Worm (Caenorhabditis elegans) whole organism, L2 larva: Measurements from ENCODE around the gene T27A10.6.

Source experiments
- C34F6.9 ChIP-seq: fragments of 150-350 bp; optimal IDR thresholded peaks from 2 replicates; lab custom pipeline; 2014; ENCODE audit warnings: missing biosample characterization, missing genetic modification characterization
- F13H6.1 ChIP-seq: sonication (generic microtip); optimal IDR thresholded peaks from 2 replicates; lab custom pipeline; 2016; ENCODE audit warnings: missing genetic modification characterization, missing compliant biosample characterization
- R02D3.7 ChIP-seq: fragments of 150-350 bp; optimal IDR thresholded peaks from 2 replicates; lab custom pipeline; 2014; ENCODE audit warnings: missing biosample characterization, missing genetic modification characterization
- Y55F3AM.14 ChIP-seq: fragments of 200-800 bp; sonication (Bioruptor generic); optimal IDR thresholded peaks from 2 replicates; lab custom pipeline; 2018; ENCODE audit warnings: mild to moderate bottlenecking, missing genetic modification characterization, missing compliant biosample characterization
- alr-1 ChIP-seq: fragments of 150-350 bp; optimal IDR thresholded peaks from 2 replicates; lab custom pipeline; 2014; ENCODE audit warnings: missing biosample characterization, missing genetic modification characterization
- ama-1 ChIP-seq: fragments of 150-350 bp; optimal IDR thresholded peaks from 2 replicates; lab custom pipeline; 2018; ENCODE audit warnings: inconsistent platforms
- blmp-1 ChIP-seq: sonication (generic microtip); optimal IDR thresholded peaks from 2 replicates; lab custom pipeline; 2017; ENCODE audit warnings: missing genetic modification characterization, mild to moderate bottlenecking, missing compliant biosample characterization, antibody characterized with exemption, moderate library complexity; ENCODE audit not compliant: insufficient read depth
- ceh-16 ChIP-seq: fragments of 150-350 bp; optimal IDR thresholded peaks from 2 replicates; lab custom pipeline; 2014; ENCODE audit warnings: missing biosample characterization, missing genetic modification characterization
- crh-2 ChIP-seq: sonication (generic microtip); optimal IDR thresholded peaks from 2 replicates; lab custom pipeline; 2017; ENCODE audit warnings: missing biosample characterization, missing genetic modification characterization
- egl-27 ChIP-seq: sonication (generic microtip); optimal IDR thresholded peaks from 3 replicates; lab custom pipeline; 2017; ENCODE audit warnings: missing biosample characterization, missing genetic modification reagents, missing genetic modification characterization
- elt-1 ChIP-seq: fragments of 150-350 bp; optimal IDR thresholded peaks from 2 replicates; lab custom pipeline; 2014; ENCODE audit warnings: missing biosample characterization, missing genetic modification characterization
- elt-3 ChIP-seq: sonication (generic microtip); optimal IDR thresholded peaks from 2 replicates; lab custom pipeline; 2017; ENCODE audit warnings: missing biosample characterization, missing genetic modification characterization
- fos-1 ChIP-seq: fragments of 150-350 bp; optimal IDR thresholded peaks from 2 replicates; lab custom pipeline; 2014; ENCODE audit warnings: missing biosample characterization, missing genetic modification characterization
- gmeb-1 ChIP-seq: fragments of 150-350 bp; optimal IDR thresholded peaks from 2 replicates; lab custom pipeline; 2014; ENCODE audit warnings: missing biosample characterization, missing genetic modification characterization
- lin-11 ChIP-seq: fragments of 150-350 bp; sonication (generic microtip); optimal IDR thresholded peaks from 2 replicates; lab custom pipeline; 2014; ENCODE audit warnings: missing biosample characterization, missing genetic modification characterization, inconsistent platforms, mixed read lengths
- lin-13 ChIP-seq: fragments of 150-350 bp; optimal IDR thresholded peaks from 2 replicates; lab custom pipeline; 2014; ENCODE audit warnings: missing biosample characterization, missing genetic modification reagents, missing genetic modification characterization
- lsy-2 ChIP-seq, 2 experiments: fragments of 150-350 bp in 1 of 2; sonication (generic microtip) in 1 of 2; optimal IDR thresholded peaks; 2 replicates each; lab custom pipeline; 2014 to 2017; ENCODE audit warnings: missing biosample characterization in 2 of 2, missing genetic modification characterization in 2 of 2
- mab-5 ChIP-seq: fragments of 150-350 bp; optimal IDR thresholded peaks from 2 replicates; lab custom pipeline; 2014; ENCODE audit warnings: missing biosample characterization, missing genetic modification characterization
- mdl-1 ChIP-seq, 2 experiments: fragments of 150-350 bp in 1 of 2; sonication (generic microtip) in 1 of 2; optimal IDR thresholded peaks; 2 replicates each; lab custom pipeline; 2017; ENCODE audit warnings: missing biosample characterization in 2 of 2, missing genetic modification characterization in 2 of 2
- nhr-129 ChIP-seq: fragments of 150-350 bp; optimal IDR thresholded peaks from 2 replicates; lab custom pipeline; 2014; ENCODE audit warnings: missing biosample characterization, missing genetic modification characterization
- nhr-21 ChIP-seq: fragments of 150-350 bp; optimal IDR thresholded peaks from 2 replicates; lab custom pipeline; 2014; ENCODE audit warnings: missing biosample characterization, missing genetic modification characterization
- nhr-23 ChIP-seq: fragments of 150-350 bp; optimal IDR thresholded peaks from 2 replicates; lab custom pipeline; 2014; ENCODE audit warnings: missing biosample characterization, missing genetic modification reagents, missing genetic modification characterization
- nhr-237 ChIP-seq: fragments of 150-350 bp; optimal IDR thresholded peaks from 2 replicates; lab custom pipeline; 2014; ENCODE audit warnings: missing biosample characterization, missing genetic modification characterization
- nhr-25 ChIP-seq: fragments of 150-350 bp; sonication (generic microtip); optimal IDR thresholded peaks from 3 replicates; lab custom pipeline; 2014; ENCODE audit warnings: missing biosample characterization, missing genetic modification characterization
- nhr-6 ChIP-seq: fragments of 150-350 bp; optimal IDR thresholded peaks from 2 replicates; lab custom pipeline; 2014; ENCODE audit warnings: missing biosample characterization, missing genetic modification characterization
- nhr-77 ChIP-seq: fragments of 150-350 bp; optimal IDR thresholded peaks from 2 replicates; lab custom pipeline; 2014; ENCODE audit warnings: missing biosample characterization, missing genetic modification characterization
- peb-1 ChIP-seq: fragments of 150-350 bp; optimal IDR thresholded peaks from 2 replicates; lab custom pipeline; 2014; ENCODE audit warnings: missing biosample characterization, missing genetic modification characterization
- sem-4 ChIP-seq: fragments of 150-350 bp; optimal IDR thresholded peaks from 2 replicates; lab custom pipeline; 2014; ENCODE audit warnings: missing biosample characterization, missing genetic modification reagents, missing genetic modification characterization
- skn-1 ChIP-seq: sonication (generic microtip); optimal IDR thresholded peaks from 2 replicates; lab custom pipeline; 2017; ENCODE audit warnings: missing biosample characterization, missing genetic modification characterization
- sma-3 ChIP-seq: sonication (generic microtip); optimal IDR thresholded peaks from 2 replicates; lab custom pipeline; 2016; ENCODE audit warnings: missing genetic modification reagents, missing genetic modification characterization, missing compliant biosample characterization
- sma-9 ChIP-seq, 2 experiments: fragments of 150-350 bp in 1 of 2; sonication (generic microtip) in 1 of 2; optimal IDR thresholded peaks; 2 replicates each; lab custom pipeline; 2014 to 2016; ENCODE audit warnings: missing genetic modification characterization in 2 of 2, mild to moderate bottlenecking in 1 of 2, missing biosample characterization in 1 of 2, missing compliant biosample characterization in 1 of 2, missing genetic modification reagents in 1 of 2, moderate library complexity in 1 of 2
- snpc-4 ChIP-seq: fragments of 150-350 bp; optimal IDR thresholded peaks from 2 replicates; lab custom pipeline; 2014; ENCODE audit warnings: missing biosample characterization, missing genetic modification characterization
- unc-39 ChIP-seq: fragments of 150-350 bp; optimal IDR thresholded peaks from 2 replicates; lab custom pipeline; 2014; ENCODE audit warnings: missing biosample characterization, missing genetic modification characterization
- unc-55 ChIP-seq: fragments of 150-350 bp; sonication (generic microtip); optimal IDR thresholded peaks from 3 replicates; lab custom pipeline; 2014; ENCODE audit warnings: missing biosample characterization, missing genetic modification reagents, missing genetic modification characterization
- zag-1 ChIP-seq: fragments of 150-350 bp; optimal IDR thresholded peaks from 2 replicates; lab custom pipeline; 2014; ENCODE audit warnings: missing biosample characterization, missing genetic modification characterization
- ztf-1 ChIP-seq: fragments of 200-800 bp; sonication (Bioruptor generic); conservative IDR thresholded peaks from 2 replicates; pipeline ENCODE4 v1.3.6; 2022; ENCODE audit warnings: missing genetic modification characterization, missing compliant biosample characterization
- ztf-4 ChIP-seq: fragments of 150-350 bp; optimal IDR thresholded peaks from 2 replicates; lab custom pipeline; 2014; ENCODE audit warnings: missing biosample characterization, missing genetic modification characterization

Gene T27A10.6

DNA sequence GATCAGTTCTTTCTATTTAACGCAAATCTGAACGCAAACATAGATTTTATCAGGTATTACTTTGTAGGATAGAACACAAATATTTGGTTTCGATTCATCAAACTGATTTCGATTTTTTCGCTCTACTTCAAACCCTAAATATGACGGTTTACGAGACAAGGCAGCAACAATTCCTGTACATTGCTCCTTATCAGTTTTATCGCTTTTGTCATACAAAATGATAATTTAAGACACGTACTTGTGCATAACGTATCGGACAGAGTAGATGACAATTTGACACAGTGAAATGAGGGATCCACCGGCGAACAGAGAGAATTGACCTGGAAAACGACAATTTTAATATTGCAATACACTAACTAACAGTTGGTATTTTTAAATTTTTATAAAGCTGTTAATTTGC lies 17.5 kb upstream of the T27A10.6 start:
- no peak for TF ChIP-seq unc-39
- peak; percentile 94 for TF ChIP-seq fos-1 (tag; lab: Kevin White, UChicago)
- TF ChIP-seq crh-2, result peak; percentile 61

- TF ChIP-seq sma-9 (GFP tag; optimal IDR thresholded peaks at IDR 0.05; lab: Kevin White, UChicago) (no peak), sma-9 (tag; optimal IDR thresholded peaks at IDR 0.05; lab: Kevin White, UChicago) (no peak), nhr-6 (tag; lab: Kevin White, UChicago) (no peak), R02D3.7 (tag; lab: Kevin White, UChicago) (no peak), sem-4 (tag; lab: Kevin White, UChicago) (no peak), lin-13 (GFP tag; lab: Kevin White, UChicago) (no peak), blmp-1 (tag; lab: Kevin White, UChicago) (no peak)
These were observed 15.6 kb upstream of the T27A10.6 start for ce11 chrX:3611740-3612139.

DNA sequence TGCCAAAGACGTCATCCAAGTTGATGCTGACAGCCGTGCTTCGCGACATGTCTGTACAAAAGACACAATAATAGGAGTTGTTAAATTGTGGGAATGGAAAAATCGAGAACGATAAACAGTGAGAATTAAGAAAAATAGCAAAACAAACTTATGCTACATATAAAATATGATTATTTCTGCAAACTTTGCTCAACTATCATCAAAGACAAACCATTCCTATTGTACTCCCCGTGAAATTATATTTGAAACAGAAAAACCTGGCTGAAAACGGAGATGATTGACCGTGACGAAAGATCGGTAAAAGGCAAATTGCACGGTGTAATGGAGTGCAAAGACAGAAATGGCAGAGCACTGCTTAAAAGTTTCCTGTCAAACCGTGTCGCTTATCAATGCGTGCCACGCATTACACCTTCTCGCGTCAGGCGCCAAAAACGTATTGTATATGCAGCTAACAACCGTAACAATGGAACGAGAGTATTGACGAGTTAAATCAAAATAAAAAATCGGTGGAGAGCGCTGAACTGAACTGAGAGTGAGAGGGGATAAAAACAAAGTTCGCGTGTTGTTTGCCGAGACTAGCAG lies 15.0 kb upstream of the T27A10.6 start, which contains the start of gene C18B2.5:
TSS of gene C18B2.5 (minus strand) at position 51 of the 582 bp plus-strand sequence.
- peak; percentile 83 for TF ChIP-seq fos-1 (tag; lab: Kevin White, UChicago)
- peak; percentile 30 for TF ChIP-seq gmeb-1 (tag; lab: Kevin White, UChicago)
- no peak for TF ChIP-seq ceh-16 (tag; lab: Kevin White, UChicago)
- TF ChIP-seq alr-1 (tag; lab: Kevin White, UChicago), result no peak
- no peak for TF ChIP-seq Y55F3AM.14 (GFP tag; lab: Kevin White, UChicago)
- TF ChIP-seq crh-2, result peak; percentile 77
- no peak for TF ChIP-seq unc-55
- TF ChIP-seq, all 48 proteins: peak for 3

DNA sequence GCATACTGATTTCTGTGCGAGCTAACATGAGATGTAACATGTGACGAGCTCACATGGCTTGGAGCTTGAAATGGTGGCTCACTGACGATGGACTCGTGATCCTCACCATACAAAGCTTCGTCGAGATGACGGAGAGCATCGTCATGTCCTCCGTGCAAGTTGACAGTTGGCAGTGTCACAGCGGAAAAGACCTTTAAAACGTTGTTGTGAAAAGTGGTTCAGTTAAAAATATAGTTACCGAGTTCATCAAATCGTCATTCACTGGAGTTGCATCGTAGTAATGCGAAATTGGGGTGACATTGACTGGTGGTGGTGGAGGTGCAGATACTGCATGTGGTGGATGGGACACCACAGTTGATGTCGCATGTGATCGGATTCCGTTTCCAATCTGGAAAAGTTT lies 14.3 kb upstream of the T27A10.6 start:
- TF ChIP-seq sem-4 (tag; lab: Kevin White, UChicago), result no peak
- TF ChIP-seq sma-3 (GFP tag; lab: Kevin White, UChicago), result no peak

DNA sequence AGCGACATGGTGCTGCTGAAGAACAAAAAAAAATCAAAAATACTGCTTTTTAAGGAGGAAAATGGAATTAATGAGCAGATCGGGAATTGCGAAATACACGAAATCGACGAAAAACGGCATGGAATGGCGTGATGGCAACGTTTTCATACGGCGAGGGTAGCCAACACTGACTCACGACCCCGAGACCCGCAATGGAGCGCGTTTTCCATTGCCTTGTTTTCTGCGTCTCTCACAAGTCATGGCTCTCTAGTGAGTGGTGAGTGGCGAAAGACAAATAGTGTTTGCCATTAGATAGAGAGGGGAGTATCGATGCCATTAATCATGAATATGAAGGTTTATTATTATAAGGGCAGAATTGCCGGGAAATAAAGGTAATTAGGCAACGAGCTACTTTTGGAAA lies 9.6 kb upstream of the T27A10.6 start, which contains the start of gene C18B2.4:
TSS of gene C18B2.4 (minus strand) at position 15 of the 400 bp plus-strand sequence.
- TF ChIP-seq C34F6.9 (tag; lab: Kevin White, UChicago) (peak; percentile 84), peb-1 (tag; lab: Kevin White, UChicago) (peak; percentile 20), sma-9 (GFP tag; optimal IDR thresholded peaks at IDR 0.05; lab: Kevin White, UChicago) (peak; percentile 59), sma-9 (tag; optimal IDR thresholded peaks at IDR 0.05; lab: Kevin White, UChicago) (no peak), nhr-23 (tag; lab: Kevin White, UChicago) (no peak), mab-5 (peak; percentile 84), ztf-1 (GFP tag; lab: Robert Waterston, UW) (no peak), gmeb-1 (tag; lab: Kevin White, UChicago) (peak; percentile 55), elt-1 (tag; lab: Kevin White, UChicago) (no peak), R02D3.7 (tag; lab: Kevin White, UChicago) (no peak), lin-13 (GFP tag; lab: Kevin White, UChicago) (peak; percentile 38), sem-4 (tag; lab: Kevin White, UChicago) (peak; percentile 53), crh-2 (peak; percentile 87), nhr-6 (tag; lab: Kevin White, UChicago) (no peak), unc-55 (peak; percentile 86), nhr-237 (tag; lab: Kevin White, UChicago) (no peak), ztf-4 (tag; lab: Kevin White, UChicago) (peak; percentile 24), elt-3 (tag; lab: Kevin White, UChicago) (no peak), lin-11 (tag; lab: Kevin White, UChicago) (peak; percentile 50), nhr-129 (tag; lab: Kevin White, UChicago) (peak; percentile 86), blmp-1 (tag; lab: Kevin White, UChicago) (no peak), nhr-21 (tag; lab: Kevin White, UChicago) (peak; percentile 25), mdl-1 (tag; optimal IDR thresholded peaks at IDR 0.05; lab: Kevin White, UChicago) (peak in 1 of 2 experiments; percentile 22), nhr-25 (tag; lab: Kevin White, UChicago) (no peak), F13H6.1 (tag; lab: Kevin White, UChicago) (peak; percentile 62), nhr-77 (tag; lab: Kevin White, UChicago) (peak; percentile 47), lsy-2 (tag; optimal IDR thresholded peaks at IDR 0.05; lab: Kevin White, UChicago) (peak; percentile 28 to 73), egl-27 (tag; lab: Kevin White, UChicago) (no peak), zag-1 (tag; lab: Kevin White, UChicago) (peak; percentile 76), snpc-4 (peak; percentile 49), sma-3 (GFP tag; lab: Kevin White, UChicago) (peak; percentile 47), fos-1 (tag; lab: Kevin White, UChicago) (peak; percentile 99), skn-1 (tag; lab: Kevin White, UChicago) (peak; percentile 19), ama-1 (no peak)
- TF ChIP-seq, all 48 proteins: peak for 22
